Fruit fly (Drosophila melanogaster): ENCODE measurements around the gene unc.

- TF ChIP-seq lola (GFP tag; optimal IDR thresholded peaks at IDR 0.05) (no peak), psq (GFP tag; optimal IDR thresholded peaks at IDR 0.05) (no peak), Myc (optimal IDR thresholded peaks at IDR 0.05) (no peak), Sp1 (GFP tag; optimal IDR thresholded peaks at IDR 0.05) (no peak), HLH106 (tag; optimal IDR thresholded peaks at IDR 0.05) (no peak)
Measured at dm6 chrX:21102106-21102505, 14.6 kb downstream of the unc start, which contains the start of gene CG15446.
